Fruit fly (Drosophila melanogaster): Measurements from ENCODE around the gene Nemp.

Gene Nemp

dm6 chrX:16654931-16655409 is at the start of gene Nemp, which contains the start of gene r:
Nemp (minus strand) TSS chrX:16655015.
r (plus strand) TSS chrX:16655359.
- no peak for TF ChIP-seq usp (GFP tag; optimal IDR thresholded peaks at IDR 0.05)
- TF ChIP-seq Dll (optimal IDR thresholded peaks at IDR 0.05): no peak
- TF ChIP-seq CG8478 (optimal IDR thresholded peaks at IDR 0.05): no peak
- no peak for TF ChIP-seq psq (optimal IDR thresholded peaks at IDR 0.05)
- no peak for TF ChIP-seq pan (optimal IDR thresholded peaks at IDR 0.05)
- no peak for TF ChIP-seq EcR (GFP tag; optimal IDR thresholded peaks at IDR 0.05)

DNA sequence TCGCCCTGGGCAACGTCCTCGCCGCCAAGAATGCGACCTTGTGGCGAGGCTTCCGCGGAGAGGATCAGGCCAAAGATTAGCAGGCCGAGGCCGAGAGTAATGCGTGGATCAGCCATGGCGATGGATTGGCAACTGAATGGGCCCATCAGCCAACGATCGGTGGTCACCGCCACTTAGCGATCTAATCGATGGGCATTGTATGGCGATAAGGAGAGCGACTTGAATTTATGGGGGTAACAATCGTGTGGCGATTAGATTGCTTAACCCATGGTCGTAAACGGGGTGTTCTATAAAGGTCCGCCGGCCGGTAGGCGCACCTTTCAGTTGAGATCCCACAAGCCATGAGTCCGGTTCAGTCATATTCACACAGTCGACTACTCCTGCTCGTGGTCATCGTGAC is 48.9 kb upstream of the Nemp start, which contains the start of the genes CG9673 and CG4653:
Gene CG9673 (minus strand): TSS at position 138 of the 400 bp plus-strand sequence.
Gene CG4653 (plus strand): TSS at position 335 of the 400 bp plus-strand sequence.
- TF ChIP-seq usp (GFP tag; optimal IDR thresholded peaks at IDR 0.05) (no peak), Dll (optimal IDR thresholded peaks at IDR 0.05) (no peak), EcR (GFP tag; optimal IDR thresholded peaks at IDR 0.05) (no peak), CG8478 (optimal IDR thresholded peaks at IDR 0.05) (no peak), pan (optimal IDR thresholded peaks at IDR 0.05) (no peak), psq (optimal IDR thresholded peaks at IDR 0.05) (no peak)

DNA sequence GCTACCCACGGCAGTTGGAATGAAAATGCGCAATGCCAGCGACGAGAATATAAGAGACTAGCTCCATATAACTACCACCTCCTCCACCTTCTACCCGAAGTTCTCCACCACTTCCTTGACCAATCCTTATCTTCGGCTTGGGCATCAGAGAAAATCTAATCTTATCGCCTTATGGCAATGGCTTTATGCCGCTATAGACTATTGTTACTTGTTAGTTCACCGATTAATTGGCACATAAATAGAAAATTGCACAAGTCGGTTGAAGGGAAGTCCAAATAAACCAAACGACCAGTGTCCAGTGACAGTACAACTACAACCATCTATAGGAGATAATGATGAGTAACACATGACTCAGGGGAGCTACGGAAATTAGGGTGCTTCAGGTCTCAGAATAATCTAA is 47.1 kb upstream of the Nemp start, which contains the start of gene sphe:
Gene sphe (minus strand): TSS at position 32 of the 400 bp plus-strand sequence.
- TF ChIP-seq CG8478 (optimal IDR thresholded peaks at IDR 0.05) (no peak), Dll (optimal IDR thresholded peaks at IDR 0.05) (no peak), pan (optimal IDR thresholded peaks at IDR 0.05) (no peak), usp (GFP tag; optimal IDR thresholded peaks at IDR 0.05) (no peak), psq (optimal IDR thresholded peaks at IDR 0.05) (no peak), EcR (GFP tag; optimal IDR thresholded peaks at IDR 0.05) (no peak)

- TF ChIP-seq CG8478 (optimal IDR thresholded peaks at IDR 0.05): no peak
Measured at dm6 chrX:16700070-16700469, 45.3 kb upstream of the Nemp start, which contains the start of gene CG9676. CG9676 (minus strand) TSS chrX:16700170.

DNA sequence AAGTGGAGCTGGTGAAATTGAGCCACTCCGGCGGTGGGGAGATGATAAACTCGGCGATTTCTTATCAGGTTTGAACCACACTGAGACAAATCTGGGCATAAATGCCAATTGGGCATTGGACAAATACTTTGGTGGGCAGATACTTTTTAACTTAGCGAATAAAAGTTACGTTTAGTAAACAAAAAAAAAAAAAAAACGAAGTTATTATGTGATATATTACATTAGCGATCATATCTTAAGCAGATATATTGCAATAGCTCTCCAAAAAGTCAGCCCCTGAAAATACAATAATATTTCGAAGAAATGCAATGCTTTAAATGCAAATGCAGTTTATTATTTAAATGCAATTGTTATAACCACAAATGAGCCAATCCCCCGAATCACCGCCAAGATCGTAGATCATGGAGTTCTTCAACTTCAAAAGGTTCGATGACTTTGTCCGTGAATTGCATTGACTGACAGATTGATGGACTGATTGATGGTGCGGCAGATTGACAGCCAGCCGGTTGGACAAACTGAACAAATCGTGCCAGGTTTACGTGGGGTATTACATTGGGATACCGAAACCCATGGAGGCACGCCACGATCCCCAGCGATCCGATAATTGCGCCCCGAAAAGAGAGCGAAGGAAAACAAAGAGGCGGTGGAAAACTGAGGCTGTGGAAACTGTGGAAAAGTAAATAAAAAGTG is 43.2 kb upstream of the Nemp start:
- TF ChIP-seq EcR (GFP tag; optimal IDR thresholded peaks at IDR 0.05): no peak
- no peak for TF ChIP-seq CG8478 (optimal IDR thresholded peaks at IDR 0.05)
- TF ChIP-seq psq (optimal IDR thresholded peaks at IDR 0.05): no peak
- no peak for TF ChIP-seq usp (GFP tag; optimal IDR thresholded peaks at IDR 0.05)
- no peak for TF ChIP-seq pan (optimal IDR thresholded peaks at IDR 0.05)
- TF ChIP-seq Dll (optimal IDR thresholded peaks at IDR 0.05): no peak

- TF ChIP-seq pan (optimal IDR thresholded peaks at IDR 0.05): no peak
- TF ChIP-seq psq (optimal IDR thresholded peaks at IDR 0.05): no peak
- TF ChIP-seq EcR (GFP tag; optimal IDR thresholded peaks at IDR 0.05): no peak
- no peak for TF ChIP-seq usp (GFP tag; optimal IDR thresholded peaks at IDR 0.05)
- TF ChIP-seq CG8478 (optimal IDR thresholded peaks at IDR 0.05): no peak
- no peak for TF ChIP-seq Dll (optimal IDR thresholded peaks at IDR 0.05)
Measured at dm6 chrX:16696614-16697519, 42.1 kb upstream of the Nemp start.

- TF ChIP-seq Dll (optimal IDR thresholded peaks at IDR 0.05) (no peak), EcR (GFP tag; optimal IDR thresholded peaks at IDR 0.05) (no peak), usp (GFP tag; optimal IDR thresholded peaks at IDR 0.05) (no peak), pan (optimal IDR thresholded peaks at IDR 0.05) (no peak), CG8478 (optimal IDR thresholded peaks at IDR 0.05) (no peak), psq (optimal IDR thresholded peaks at IDR 0.05) (no peak)
Measured at dm6 chrX:16695658-16696181, 40.9 kb upstream of the Nemp start, which contains the start of gene CG4678. CG4678 (plus strand) TSS chrX:16696131.

dm6 chrX:16694959-16695358 is 40.1 kb upstream of the Nemp start, which contains the start of gene Septin4:
Septin4 (minus strand) TSS chrX:16695173.
- TF ChIP-seq psq (optimal IDR thresholded peaks at IDR 0.05) (no peak), pan (optimal IDR thresholded peaks at IDR 0.05) (no peak), EcR (GFP tag; optimal IDR thresholded peaks at IDR 0.05) (no peak), Dll (optimal IDR thresholded peaks at IDR 0.05) (no peak), usp (GFP tag; optimal IDR thresholded peaks at IDR 0.05) (no peak), CG8478 (optimal IDR thresholded peaks at IDR 0.05) (no peak)

DNA sequence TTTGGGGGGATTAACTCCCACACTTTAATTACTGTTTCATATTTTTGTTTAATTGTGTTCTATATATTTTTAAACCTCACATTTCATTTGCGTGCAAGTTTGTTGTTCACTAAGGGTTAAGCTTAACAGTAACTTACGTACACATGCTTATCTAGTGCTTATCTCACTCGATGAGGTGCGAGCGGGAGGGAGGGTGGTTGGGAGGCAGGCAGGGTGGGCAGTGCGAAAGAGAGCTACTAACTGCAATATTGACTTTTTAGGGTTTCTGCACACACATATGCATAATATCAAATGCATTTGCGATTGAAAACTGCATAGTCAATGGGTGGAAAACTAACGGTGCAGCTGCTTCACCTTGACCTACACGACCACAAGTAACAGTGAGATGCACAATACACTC is 39.7 kb upstream of the Nemp start:
- TF ChIP-seq psq (optimal IDR thresholded peaks at IDR 0.05) (no peak), pan (optimal IDR thresholded peaks at IDR 0.05) (no peak), usp (GFP tag; optimal IDR thresholded peaks at IDR 0.05) (no peak), Dll (optimal IDR thresholded peaks at IDR 0.05) (no peak), EcR (GFP tag; optimal IDR thresholded peaks at IDR 0.05) (no peak), CG8478 (optimal IDR thresholded peaks at IDR 0.05) (no peak)

- TF ChIP-seq pan (optimal IDR thresholded peaks at IDR 0.05) (no peak), Dll (optimal IDR thresholded peaks at IDR 0.05) (no peak), EcR (GFP tag; optimal IDR thresholded peaks at IDR 0.05) (no peak), usp (GFP tag; optimal IDR thresholded peaks at IDR 0.05) (no peak), psq (optimal IDR thresholded peaks at IDR 0.05) (no peak), CG8478 (optimal IDR thresholded peaks at IDR 0.05) (no peak)
Measured at dm6 chrX:16693805-16694387, 39.1 kb upstream of the Nemp start.

- TF ChIP-seq usp (GFP tag; optimal IDR thresholded peaks at IDR 0.05): no peak
- no peak for TF ChIP-seq psq (optimal IDR thresholded peaks at IDR 0.05)
- no peak for TF ChIP-seq CG8478 (optimal IDR thresholded peaks at IDR 0.05)
- no peak for TF ChIP-seq EcR (GFP tag; optimal IDR thresholded peaks at IDR 0.05)
- TF ChIP-seq Dll (optimal IDR thresholded peaks at IDR 0.05): no peak
- TF ChIP-seq pan (optimal IDR thresholded peaks at IDR 0.05): no peak
Measured at dm6 chrX:16692325-16692724, 37.5 kb upstream of the Nemp start.
